Fruit fly (Drosophila melanogaster): ENCODE measurements around the gene CG14442.
A peak's percentile ranks its signal among the peaks of the same experiment; 100 is the strongest.

DNA sequence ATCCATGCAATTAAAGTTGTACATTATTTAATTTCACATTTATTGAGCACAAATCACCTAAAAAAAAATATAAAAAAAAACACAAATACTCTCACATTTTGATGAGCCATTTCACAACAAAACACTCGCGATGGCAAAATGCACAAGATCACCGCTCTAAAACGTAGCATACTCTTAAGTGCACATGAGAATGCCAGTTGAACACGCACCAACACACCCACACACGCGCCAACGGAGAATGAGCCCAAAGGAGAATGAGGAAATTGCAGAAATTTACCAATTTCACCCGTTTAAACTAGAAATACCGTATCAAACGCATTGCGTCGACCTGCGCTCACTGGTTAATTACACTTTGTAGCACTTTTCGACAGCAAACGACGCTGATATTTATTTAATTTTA lies 34.9 kb downstream of the CG14442 start:
- TF ChIP-seq ey (GFP tag; optimal IDR thresholded peaks at IDR 0.05) (no peak), usp (GFP tag; optimal IDR thresholded peaks at IDR 0.05) (no peak), Hr78 (GFP tag; optimal IDR thresholded peaks at IDR 0.05) (no peak), foxo (GFP tag; optimal IDR thresholded peaks at IDR 0.05) (no peak), h (GFP tag; optimal IDR thresholded peaks at IDR 0.05) (no peak), dl (GFP tag; optimal IDR thresholded peaks at IDR 0.05; ENCODE audit: insufficient read depth in 1 of 2, partially characterized antibody in 2 of 2) (no peak), br (GFP tag; optimal IDR thresholded peaks at IDR 0.05) (no peak), lola (GFP tag; optimal IDR thresholded peaks at IDR 0.05) (no peak), Sp1 (GFP tag; optimal IDR thresholded peaks at IDR 0.05) (no peak), Rel (GFP tag; optimal IDR thresholded peaks at IDR 0.05) (no peak), Rel (tag; optimal IDR thresholded peaks at IDR 0.05) (peak; percentile 1), fru (GFP tag; optimal IDR thresholded peaks at IDR 0.05) (no peak), tai (GFP tag; optimal IDR thresholded peaks at IDR 0.05) (no peak), psq (GFP tag; optimal IDR thresholded peaks at IDR 0.05) (peak; percentile 53)
